Worm (Caenorhabditis elegans) whole organism, L4 larva: ENCODE data around the gene F09E10.6.

Experiments
- R02D3.7 ChIP-seq: fragments of 150-350 bp; sonication (generic microtip); optimal IDR thresholded peaks from 3 replicates; lab custom pipeline; 2014; ENCODE audit warnings: missing biosample characterization, missing genetic modification characterization
- Y105C5A.15 ChIP-seq: fragments of 200-800 bp; sonication (Bioruptor generic); IDR thresholded peaks from 2 replicates; pipeline ENCODE4 v1.3.6; 2022; ENCODE audit warnings: missing genetic modification characterization, missing compliant biosample characterization
- Y5F2A.4 ChIP-seq: fragments of 200-800 bp; sonication (Bioruptor generic); optimal IDR thresholded peaks from 2 replicates; lab custom pipeline; 2018; ENCODE audit warnings: mild to moderate bottlenecking, missing genetic modification characterization, missing compliant biosample characterization
- aly-2 ChIP-seq: sonication (generic microtip); optimal IDR thresholded peaks from 2 replicates; lab custom pipeline; 2018; ENCODE audit warnings: missing biosample characterization, missing genetic modification characterization
- ama-1 ChIP-seq: fragments of 150-350 bp; optimal IDR thresholded peaks from 2 replicates; lab custom pipeline; 2014; ENCODE audit warnings: inconsistent platforms, mixed read lengths
- attf-4 ChIP-seq: sonication (generic microtip); optimal IDR thresholded peaks from 3 replicates; lab custom pipeline; 2017; ENCODE audit warnings: missing biosample characterization, missing genetic modification characterization
- daf-8 ChIP-seq: fragments of 200-800 bp; sonication (Bioruptor generic); IDR thresholded peaks from 2 replicates; pipeline ENCODE4 v1.3.6; 2022; ENCODE audit warnings: missing genetic modification characterization, missing compliant biosample characterization
- dmd-6 ChIP-seq: fragments of 200-800 bp; sonication (Bioruptor generic); IDR thresholded peaks from 2 replicates; pipeline ENCODE4 v1.3.6; 2022; ENCODE audit warnings: missing genetic modification reagents, missing genetic modification characterization, missing compliant biosample characterization
- dmd-8 ChIP-seq: fragments of 200-800 bp; sonication (Bioruptor generic); IDR thresholded peaks from 2 replicates; pipeline ENCODE4 v1.3.6; 2022; ENCODE audit warnings: missing genetic modification characterization, missing compliant biosample characterization
- duxl-1 ChIP-seq: sonication (generic microtip); optimal IDR thresholded peaks from 2 replicates; lab custom pipeline; 2016; ENCODE audit warnings: mild to moderate bottlenecking, missing genetic modification characterization, moderate library complexity, missing compliant biosample characterization; ENCODE audit not compliant: poor library complexity
- egl-43 ChIP-seq: fragments of 200-800 bp; sonication (Bioruptor generic); IDR thresholded peaks from 2 replicates; pipeline ENCODE4 v1.3.6; 2022; ENCODE audit warnings: missing genetic modification reagents, missing genetic modification characterization, missing compliant biosample characterization
- fos-1 ChIP-seq: fragments of 150-350 bp; optimal IDR thresholded peaks from 2 replicates; lab custom pipeline; 2014; ENCODE audit warnings: missing biosample characterization, missing genetic modification characterization
- gei-8 ChIP-seq: fragments of 200-800 bp; sonication (Bioruptor generic); optimal IDR thresholded peaks from 2 replicates; lab custom pipeline; 2018; ENCODE audit warnings: mild to moderate bottlenecking, missing genetic modification characterization, missing compliant biosample characterization
- hif-1 ChIP-seq, 2 experiments: sonication (generic microtip); optimal IDR thresholded peaks; 2 replicates each; lab custom pipeline; 2016 to 2017; ENCODE audit warnings: missing compliant biosample characterization in 2 of 2, missing genetic modification characterization in 2 of 2, missing genetic modification reagents in 2 of 2, missing genotype in 2 of 2, mild to moderate bottlenecking in 1 of 2
- hlh-11 ChIP-seq: fragments of 200-800 bp; sonication (Bioruptor generic); optimal IDR thresholded peaks from 2 replicates; lab custom pipeline; 2018; ENCODE audit warnings: mild to moderate bottlenecking, missing genetic modification characterization, missing compliant biosample characterization
- lim-7 ChIP-seq: fragments of 200-800 bp; sonication (Bioruptor generic); IDR thresholded peaks from 2 replicates; pipeline ENCODE4 v1.3.6; 2022; ENCODE audit warnings: missing genetic modification characterization, missing compliant biosample characterization
- lin-1 ChIP-seq: fragments of 200-800 bp; sonication (Bioruptor generic); IDR thresholded peaks from 2 replicates; pipeline ENCODE4 v1.3.6; 2022; ENCODE audit warnings: missing genetic modification reagents, missing genetic modification characterization, missing compliant biosample characterization
- lin-15B ChIP-seq: fragments of 150-350 bp; sonication (generic microtip); optimal IDR thresholded peaks from 3 replicates; lab custom pipeline; 2014; ENCODE audit warnings: missing biosample characterization, missing genetic modification characterization
- lin-38 ChIP-seq: fragments of 200-800 bp; sonication (Bioruptor generic); IDR thresholded peaks from 2 replicates; pipeline ENCODE4 v1.3.6; 2022; ENCODE audit warnings: missing genetic modification reagents, missing genetic modification characterization, missing compliant biosample characterization
- lin-39 ChIP-seq: fragments of 150-350 bp; optimal IDR thresholded peaks from 2 replicates; lab custom pipeline; 2014; ENCODE audit warnings: missing biosample characterization, missing genetic modification reagents, missing genetic modification characterization
- lsy-2 ChIP-seq, 2 experiments: fragments of 150-350 bp in 1 of 2; sonication (generic microtip) in 1 of 2; optimal IDR thresholded peaks; 2 replicates each; lab custom pipeline; 2014 to 2017; ENCODE audit warnings: missing biosample characterization in 2 of 2, missing genetic modification characterization in 2 of 2
- madf-5 ChIP-seq, 2 experiments: fragments of 200-800 bp; sonication (Bioruptor generic); IDR thresholded peaks; 2 replicates each; pipeline ENCODE4 v1.3.6; 2022; ENCODE audit warnings: missing compliant biosample characterization in 2 of 2, missing genetic modification characterization in 2 of 2
- madf-9 ChIP-seq: fragments of 200-800 bp; sonication (Bioruptor generic); conservative IDR thresholded peaks from 2 replicates; pipeline ENCODE4 v1.3.6; 2022; ENCODE audit warnings: missing genetic modification reagents, missing genetic modification characterization, missing compliant biosample characterization
- mdl-1 ChIP-seq, 2 experiments: fragments of 150-350 bp in 1 of 2; sonication (generic microtip) in 1 of 2; optimal IDR thresholded peaks; 2 replicates each; lab custom pipeline; 2014 to 2017; ENCODE audit warnings: missing biosample characterization in 2 of 2, missing genetic modification characterization in 2 of 2
- mep-1 ChIP-seq: fragments of 150-350 bp; sonication (generic microtip); optimal IDR thresholded peaks from 3 replicates; lab custom pipeline; 2014; ENCODE audit warnings: missing biosample characterization, missing genetic modification characterization
- mxl-2 ChIP-seq: fragments of 200-800 bp; sonication (Bioruptor generic); conservative IDR thresholded peaks from 2 replicates; pipeline ENCODE4 v1.3.6; 2022; ENCODE audit warnings: missing genetic modification reagents, missing genetic modification characterization, missing compliant biosample characterization
- mxl-3 ChIP-seq: fragments of 200-800 bp; sonication (Bioruptor generic); optimal IDR thresholded peaks from 2 replicates; lab custom pipeline; 2018; ENCODE audit warnings: mild to moderate bottlenecking, missing genetic modification characterization, missing compliant biosample characterization
- nhr-11 ChIP-seq: fragments of 150-350 bp; optimal IDR thresholded peaks from 2 replicates; lab custom pipeline; 2014; ENCODE audit warnings: missing biosample characterization, missing genetic modification characterization
- nhr-111 ChIP-seq: fragments of 200-800 bp; sonication (Bioruptor generic); optimal IDR thresholded peaks from 2 replicates; lab custom pipeline; 2018; ENCODE audit warnings: mild to moderate bottlenecking, missing genetic modification characterization, missing compliant biosample characterization
- nhr-41 ChIP-seq: fragments of 200-800 bp; sonication (Bioruptor generic); IDR thresholded peaks from 2 replicates; pipeline ENCODE4 v1.3.6; 2022; ENCODE audit warnings: missing genetic modification reagents, missing genetic modification characterization, missing compliant biosample characterization
- nhr-42 ChIP-seq: fragments of 200-800 bp; sonication (Bioruptor generic); IDR thresholded peaks from 2 replicates; pipeline ENCODE4 v1.3.6; 2022; ENCODE audit warnings: missing genetic modification characterization, missing compliant biosample characterization
- nhr-76 ChIP-seq: fragments of 150-350 bp; optimal IDR thresholded peaks from 2 replicates; lab custom pipeline; 2014; ENCODE audit warnings: missing biosample characterization, missing genetic modification characterization
- nhr-77 ChIP-seq: fragments of 150-350 bp; optimal IDR thresholded peaks from 2 replicates; lab custom pipeline; 2014; ENCODE audit warnings: missing biosample characterization, missing genetic modification characterization
- pha-4 ChIP-seq, 2 experiments: fragments of 150-350 bp in 1 of 2; fragments of 200-800 bp in 1 of 2; sonication (Bioruptor generic) in 1 of 2; IDR thresholded peaks in 1 of 2; optimal IDR thresholded peaks in 1 of 2; 2 replicates each; pipeline versions ENCODE4 v1.3.6 to Lab custom; 2014 to 2022; ENCODE audit warnings: missing genetic modification characterization in 2 of 2, missing genetic modification reagents in 2 of 2, missing biosample characterization in 1 of 2, missing compliant biosample characterization in 1 of 2
- saeg-2 ChIP-seq: fragments of 200-800 bp; sonication (Bioruptor generic); IDR thresholded peaks from 2 replicates; pipeline ENCODE4 v1.3.6; 2022; ENCODE audit warnings: missing genetic modification reagents, missing genetic modification characterization, missing compliant biosample characterization
- sdz-12 ChIP-seq: fragments of 200-800 bp; sonication (Bioruptor generic); optimal IDR thresholded peaks from 2 replicates; lab custom pipeline; 2018; ENCODE audit warnings: mild to moderate bottlenecking, missing genetic modification characterization, missing compliant biosample characterization
- set-16 ChIP-seq: fragments of 200-800 bp; sonication (Bioruptor generic); IDR thresholded peaks from 2 replicates; pipeline ENCODE4 v1.3.6; 2022; ENCODE audit warnings: missing genetic modification reagents, missing genetic modification characterization, missing compliant biosample characterization
- skn-1 ChIP-seq: fragments of 150-350 bp; optimal IDR thresholded peaks from 2 replicates; lab custom pipeline; 2014; ENCODE audit warnings: missing biosample characterization, missing genetic modification characterization
- snpc-1.2 ChIP-seq: fragments of 200-800 bp; sonication (Bioruptor generic); IDR thresholded peaks from 2 replicates; pipeline ENCODE4 v1.3.6; 2022; ENCODE audit warnings: missing genetic modification reagents, missing genetic modification characterization, missing compliant biosample characterization
- spr-1 ChIP-seq: sonication (generic microtip); optimal IDR thresholded peaks from 2 replicates; lab custom pipeline; 2016; ENCODE audit warnings: mild to moderate bottlenecking, missing genetic modification characterization, missing compliant biosample characterization
- spr-3 ChIP-seq: fragments of 200-800 bp; sonication (Bioruptor generic); optimal IDR thresholded peaks from 2 replicates; lab custom pipeline; 2018; ENCODE audit warnings: mild to moderate bottlenecking, missing genetic modification characterization, missing compliant biosample characterization
- tag-97 ChIP-seq: fragments of 200-800 bp; sonication (Bioruptor generic); IDR thresholded peaks from 2 replicates; pipeline ENCODE4 v1.3.6; 2022; ENCODE audit warnings: missing genetic modification characterization, missing compliant biosample characterization
- unc-130 ChIP-seq: sonication (generic microtip); optimal IDR thresholded peaks from 2 replicates; lab custom pipeline; 2016; ENCODE audit warnings: missing genetic modification reagents, missing genetic modification characterization, missing compliant biosample characterization
- unc-62 ChIP-seq, 3 experiments: fragments of 150-350 bp in 1 of 3; sonication (generic microtip); optimal IDR thresholded peaks in 2 of 3; peaks in 1 of 3; 1 replicate in 1 of 3; 2 replicates in 2 of 3; lab custom pipeline; 2014 to 2017; ENCODE audit warnings: missing biosample characterization in 3 of 3, missing genetic modification characterization in 3 of 3, missing genetic modification reagents in 3 of 3, missing genotype in 1 of 3
- vab-7 ChIP-seq: fragments of 200-800 bp; sonication (Bioruptor generic); IDR thresholded peaks from 2 replicates; pipeline ENCODE4 v1.3.6; 2022; ENCODE audit warnings: missing genetic modification reagents, missing genetic modification characterization, missing compliant biosample characterization
- zag-1 ChIP-seq: fragments of 150-350 bp; optimal IDR thresholded peaks from 2 replicates; lab custom pipeline; 2014; ENCODE audit warnings: missing biosample characterization, missing genetic modification characterization
- zfp-3 ChIP-seq: fragments of 200-800 bp; sonication (Bioruptor generic); conservative IDR thresholded peaks from 2 replicates; pipeline ENCODE4 v1.3.6; 2022; ENCODE audit warnings: missing genetic modification reagents, missing genetic modification characterization, missing compliant biosample characterization
- zip-11 ChIP-seq: fragments of 200-800 bp; sonication (Bioruptor generic); IDR thresholded peaks from 2 replicates; pipeline ENCODE4 v1.3.6; 2022; ENCODE audit warnings: missing genetic modification characterization, missing compliant biosample characterization
- zip-2 ChIP-seq: fragments of 150-350 bp; optimal IDR thresholded peaks from 2 replicates; lab custom pipeline; 2014; ENCODE audit warnings: missing biosample characterization, missing genetic modification characterization
- ztf-11 ChIP-seq: fragments of 150-350 bp; optimal IDR thresholded peaks from 2 replicates; lab custom pipeline; 2014; ENCODE audit warnings: missing biosample characterization, missing genetic modification characterization
- ztf-7 ChIP-seq: fragments of 150-350 bp; optimal IDR thresholded peaks from 2 replicates; lab custom pipeline; 2014; ENCODE audit warnings: missing biosample characterization, missing genetic modification characterization

Gene F09E10.6

ce11 chrX:1486135-1486648 is 11.3 kb downstream of the F09E10.6 start, which contains the start of the genes D1005.10 and dhs-25:
D1005.10 (minus strand) TSS chrX:1486185.
dhs-25 (plus strand) TSS chrX:1486532.
- no peak for TF ChIP-seq skn-1 (tag; lab: Kevin White, UChicago)
- no peak for TF ChIP-seq lim-7 (GFP tag; lab: Robert Waterston, UW)
- TF ChIP-seq madf-9, result no peak
- TF ChIP-seq ztf-7 (tag; lab: Kevin White, UChicago), result no peak
- TF ChIP-seq lin-39, result no peak
- TF ChIP-seq hlh-11, result peak; percentile 92
- TF ChIP-seq ztf-11 (tag; lab: Kevin White, UChicago), result no peak
- no peak for TF ChIP-seq dmd-8
- TF ChIP-seq nhr-42 (GFP tag; lab: Robert Waterston, UW), result no peak
- peak; percentile 67 for TF ChIP-seq nhr-11 (tag; lab: Kevin White, UChicago)
- no peak for TF ChIP-seq daf-8 (GFP tag; lab: Robert Waterston, UW)
- TF ChIP-seq hif-1 (tag; optimal IDR thresholded peaks at IDR 0.05; lab: Kevin White, UChicago), result peak in 1 of 2 experiments; percentile 46
- TF ChIP-seq zip-11, result no peak
- peak; percentile 54; the same call in 1 of the 2 replicates for TF ChIP-seq nhr-41
- no peak for TF ChIP-seq tag-97 (GFP tag; lab: Robert Waterston, UW)
- TF ChIP-seq madf-5 (GFP tag; IDR thresholded peaks at IDR 0.05; lab: Robert Waterston, UW), result no peak
- TF ChIP-seq mep-1 (tag; lab: Kevin White, UChicago), result peak; percentile 78
- TF ChIP-seq Y105C5A.15 (GFP tag; lab: Robert Waterston, UW), result no peak
- no peak for TF ChIP-seq lin-15B (tag; lab: Kevin White, UChicago)
- TF ChIP-seq egl-43, result no peak
- no peak for TF ChIP-seq zip-2 (tag; lab: Kevin White, UChicago)
- TF ChIP-seq saeg-2 (GFP tag; lab: Robert Waterston, UW), result 0 out of 2 replicates have a peak, but pooled peaks have one; percentile 63
- no peak for TF ChIP-seq mdl-1 (tag; optimal IDR thresholded peaks at IDR 0.05; lab: Kevin White, UChicago)
- no peak for TF ChIP-seq attf-4
- TF ChIP-seq gei-8, result no peak
- TF ChIP-seq sdz-12, result no peak
- TF ChIP-seq ama-1 (lab: Kevin White, UChicago), result peak; percentile 35
- no peak for TF ChIP-seq spr-3 (GFP tag; lab: Kevin White, UChicago)
- no peak for TF ChIP-seq snpc-1.2 (GFP tag; lab: Robert Waterston, UW)
- TF ChIP-seq aly-2, result no peak
- peak; percentile 96 for TF ChIP-seq dmd-6 (GFP tag; lab: Robert Waterston, UW)
- TF ChIP-seq nhr-111 (GFP tag; lab: Kevin White, UChicago), result no peak
- TF ChIP-seq duxl-1 (tag; lab: Kevin White, UChicago), result peak; percentile 87
- TF ChIP-seq fos-1 (tag; lab: Kevin White, UChicago), result no peak
- peak; percentile 61; the same call in 1 of the 2 replicates for TF ChIP-seq pha-4 (GFP tag; IDR thresholded peaks at IDR 0.05; lab: Robert Waterston, UW)
- TF ChIP-seq pha-4 (tag; optimal IDR thresholded peaks at IDR 0.05; lab: Kevin White, UChicago), result peak; percentile 82
- no peak for TF ChIP-seq spr-1
- peak; percentile 52 for TF ChIP-seq mxl-3 (GFP tag; lab: Kevin White, UChicago)
- TF ChIP-seq lin-1 (GFP tag; lab: Robert Waterston, UW), result peak; percentile 34; the same call in 1 of the 2 replicates
- no peak for TF ChIP-seq nhr-76 (tag; lab: Kevin White, UChicago)
- no peak for TF ChIP-seq unc-130 (GFP tag; lab: Kevin White, UChicago)
- TF ChIP-seq R02D3.7, result no peak
- peak in 1 of 2 experiments; percentile 11 for TF ChIP-seq unc-62 (GFP tag; optimal IDR thresholded peaks at IDR 0.05 in 1 of 2; lab: Kevin White, UChicago)
- no peak for TF ChIP-seq unc-62 (tag; optimal IDR thresholded peaks at IDR 0.05; lab: Kevin White, UChicago)
- TF ChIP-seq vab-7, result no peak
- TF ChIP-seq Y5F2A.4 (GFP tag; lab: Kevin White, UChicago), result no peak
- TF ChIP-seq mxl-2 (GFP tag; lab: Robert Waterston, UW), result no peak
- peak in 1 of 2 experiments; percentile 68 for TF ChIP-seq lsy-2 (tag; optimal IDR thresholded peaks at IDR 0.05; lab: Kevin White, UChicago)
- TF ChIP-seq set-16, result no peak
- TF ChIP-seq zag-1 (tag; lab: Kevin White, UChicago), result no peak
- no peak for TF ChIP-seq lin-38 (GFP tag; lab: Robert Waterston, UW)
- no peak for TF ChIP-seq zfp-3
- peak; percentile 43 for TF ChIP-seq nhr-77 (tag; lab: Kevin White, UChicago)
